Fruit fly (Drosophila melanogaster) whole organism, wandering third instar larva: ENCODE results near the gene Gfrl.

ENCODE experiments used
- Abd-B ChIP-seq: fragments of >200 bp; optimal IDR thresholded peaks from 2 replicates; lab custom pipeline; 2017; ENCODE audit warnings: missing biosample characterization, missing genetic modification characterization
- CG9705 ChIP-seq: fragments of 200-800 bp; sonication (Bioruptor generic); optimal IDR thresholded peaks from 2 replicates; lab custom pipeline; 2018; ENCODE audit warnings: missing biosample characterization, mild to moderate bottlenecking, missing genetic modification characterization
- CrebA ChIP-seq: fragments of 200-800 bp; sonication (Bioruptor generic); optimal IDR thresholded peaks from 2 replicates; lab custom pipeline; 2016; ENCODE audit warnings: missing biosample characterization, mild to moderate bottlenecking, missing genetic modification characterization, borderline replicate concordance
- Dfd ChIP-seq: fragments of >200 bp; optimal IDR thresholded peaks from 2 replicates; lab custom pipeline; 2017; ENCODE audit warnings: missing biosample characterization, missing genetic modification characterization
- GATAd ChIP-seq: sonication (Bioruptor generic); optimal IDR thresholded peaks from 2 replicates; lab custom pipeline; 2016; ENCODE audit warnings: missing biosample characterization, missing genetic modification characterization
- HLH106 ChIP-seq: fragments of 200-800 bp; optimal IDR thresholded peaks from 3 replicates; lab custom pipeline; 2019; ENCODE audit warnings: missing biosample characterization, mild to moderate bottlenecking, missing genetic modification characterization, moderate library complexity
- Hnf4 ChIP-seq: fragments of 200-800 bp; sonication (Bioruptor generic); optimal IDR thresholded peaks from 2 replicates; lab custom pipeline; 2016; ENCODE audit warnings: missing biosample characterization, mild to moderate bottlenecking, missing genetic modification characterization
- Hr78 ChIP-seq: fragments of >200 bp; optimal IDR thresholded peaks from 2 replicates; lab custom pipeline; 2017; ENCODE audit warnings: missing biosample characterization, missing genetic modification characterization
- Jra ChIP-seq: sonication (Bioruptor generic); optimal IDR thresholded peaks from 2 replicates; lab custom pipeline; 2016; ENCODE audit warnings: missing biosample characterization, missing genetic modification characterization
- Mio ChIP-seq: sonication (Bioruptor generic); optimal IDR thresholded peaks from 2 replicates; lab custom pipeline; 2016; ENCODE audit warnings: missing biosample characterization, missing genetic modification characterization
- Myc ChIP-seq: fragments of >200 bp; optimal IDR thresholded peaks from 2 replicates; lab custom pipeline; 2017
- N ChIP-seq: fragments of >200 bp; optimal IDR thresholded peaks from 2 replicates; lab custom pipeline; 2018; ENCODE audit warnings: missing biosample characterization, missing external identifiers, missing genetic modification characterization
- OdsH ChIP-seq: fragments of 200-800 bp; sonication (Bioruptor generic); optimal IDR thresholded peaks from 2 replicates; lab custom pipeline; 2016; ENCODE audit warnings: missing biosample characterization, mild to moderate bottlenecking, missing genetic modification characterization
- Rel ChIP-seq, 2 experiments: fragments of 200-800 bp; sonication (Bioruptor generic) in 1 of 2; optimal IDR thresholded peaks; 2 replicates in 1 of 2; 3 replicates in 1 of 2; lab custom pipeline; 2016 to 2019; ENCODE audit warnings: mild to moderate bottlenecking in 2 of 2, missing biosample characterization in 2 of 2, missing genetic modification characterization in 2 of 2, moderate library complexity in 1 of 2
- Sp1 ChIP-seq: fragments of 200-800 bp; sonication (Bioruptor generic); optimal IDR thresholded peaks from 3 replicates; lab custom pipeline; 2019; ENCODE audit warnings: missing biosample characterization, mild to moderate bottlenecking, missing genetic modification characterization, moderate library complexity
- Vsx2 ChIP-seq: fragments of 200-300, 225-300 bp; sonication (Bioruptor generic); optimal IDR thresholded peaks from 2 replicates; lab custom pipeline; 2018; ENCODE audit warnings: missing biosample characterization, missing genetic modification characterization; ENCODE audit not compliant: partially characterized antibody
- brk ChIP-seq: fragments of 200-800 bp; sonication (Bioruptor generic); optimal IDR thresholded peaks from 2 replicates; lab custom pipeline; 2016; ENCODE audit warnings: missing biosample characterization, mild to moderate bottlenecking, missing genetic modification characterization
- dl ChIP-seq, 2 experiments: fragments of 175-275, 200-275 bp in 1 of 2; fragments of 200-275 bp in 1 of 2; sonication (Bioruptor generic); optimal IDR thresholded peaks; lab custom pipeline; 2018; ENCODE audit warnings: mild to moderate bottlenecking in 2 of 2, missing biosample characterization in 2 of 2, missing genetic modification characterization in 2 of 2, moderate library complexity in 2 of 2; ENCODE audit not compliant: partially characterized antibody in 2 of 2, insufficient read depth in 1 of 2
- dmrt93B ChIP-seq: fragments of 200-800 bp; sonication (Bioruptor generic); optimal IDR thresholded peaks from 2 replicates; lab custom pipeline; 2018; ENCODE audit warnings: missing biosample characterization, mild to moderate bottlenecking, missing genetic modification characterization
- dsf ChIP-seq: sonication (Bioruptor generic); optimal IDR thresholded peaks from 2 replicates; lab custom pipeline; 2016; ENCODE audit warnings: missing biosample characterization, missing genetic modification characterization, borderline replicate concordance
- foxo ChIP-seq, 2 experiments: fragments of 200-800 bp; sonication (Bioruptor generic); optimal IDR thresholded peaks; 2 replicates in 1 of 2; 3 replicates in 1 of 2; lab custom pipeline; 2016 to 2017; ENCODE audit warnings: missing biosample characterization in 2 of 2, missing genetic modification characterization in 2 of 2
- fru ChIP-seq: fragments of 200-800 bp; sonication (Bioruptor generic); optimal IDR thresholded peaks from 3 replicates; lab custom pipeline; 2016; ENCODE audit warnings: missing biosample characterization, mild to moderate bottlenecking, missing genetic modification characterization
- jim ChIP-seq: fragments of 175-275, 200-325 bp; sonication (Bioruptor generic); optimal IDR thresholded peaks from 2 replicates; lab custom pipeline; 2016; ENCODE audit warnings: missing biosample characterization, mild to moderate bottlenecking, missing genetic modification characterization
- lola ChIP-seq: fragments of >200 bp; optimal IDR thresholded peaks from 2 replicates; lab custom pipeline; 2017; ENCODE audit warnings: missing biosample characterization, missing genetic modification characterization
- pan ChIP-seq: fragments of >200 bp; optimal IDR thresholded peaks from 2 replicates; lab custom pipeline; 2017
- psq ChIP-seq: fragments of 200-800 bp; sonication (Bioruptor generic); optimal IDR thresholded peaks from 3 replicates; lab custom pipeline; 2017; ENCODE audit warnings: missing biosample characterization, mild to moderate bottlenecking, missing genetic modification characterization, moderate library complexity
- rgr ChIP-seq: fragments of 200-800 bp; sonication (Bioruptor generic); optimal IDR thresholded peaks from 3 replicates; lab custom pipeline; 2016; ENCODE audit warnings: missing biosample characterization, mild to moderate bottlenecking, missing genetic modification characterization
- sv ChIP-seq: fragments of 200-800 bp; sonication (Bioruptor generic); optimal IDR thresholded peaks from 3 replicates; lab custom pipeline; 2016; ENCODE audit warnings: missing biosample characterization, missing genetic modification characterization
- woc ChIP-seq: sonication (Bioruptor generic); optimal IDR thresholded peaks from 2 replicates; lab custom pipeline; 2016; ENCODE audit warnings: missing biosample characterization, mild to moderate bottlenecking, missing genetic modification characterization

Gene Gfrl

DNA sequence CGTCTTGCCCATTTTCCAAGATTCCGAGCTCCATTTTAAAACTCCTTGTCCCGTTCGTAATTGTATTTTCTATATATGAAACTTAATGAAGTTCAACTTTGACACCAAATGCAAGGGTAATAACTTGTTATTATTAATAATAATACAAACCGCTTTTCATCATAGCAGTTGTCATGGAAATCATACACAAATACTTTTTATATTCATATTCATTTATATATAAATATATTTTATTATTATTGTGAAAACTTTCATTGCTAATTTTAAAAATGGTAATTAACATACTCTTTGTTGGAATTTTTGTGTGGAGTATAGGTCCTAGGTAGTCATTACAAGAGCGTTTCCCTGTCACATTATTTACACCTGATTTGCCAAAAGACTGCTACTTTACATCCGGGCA is 17.5 kb upstream of the Gfrl start, which contains the start of gene CG46441:
Gene CG46441 (minus strand): TSS at position 101 of the 400 bp plus-strand sequence.
- TF ChIP-seq rgr (GFP tag; lab: Kevin White, UChicago) (no peak), lola (GFP tag; lab: Kevin White, UChicago) (no peak), brk (GFP tag; lab: Kevin White, UChicago) (no peak), woc (GFP tag; lab: Kevin White, UChicago) (no peak), CrebA (GFP tag; lab: Kevin White, UChicago) (no peak), HLH106 (tag; lab: Kevin White, UChicago) (no peak), GATAd (GFP tag; lab: Kevin White, UChicago) (no peak), Vsx2 (GFP tag; lab: Kevin White, UChicago) (no peak), dsf (GFP tag; lab: Kevin White, UChicago) (no peak), Hnf4 (GFP tag; lab: Kevin White, UChicago) (no peak), foxo (GFP tag; optimal IDR thresholded peaks at IDR 0.05; lab: Kevin White, UChicago) (no peak), Hr78 (GFP tag; lab: Kevin White, UChicago) (no peak), Rel (GFP tag; optimal IDR thresholded peaks at IDR 0.05; lab: Kevin White, UChicago) (no peak), Rel (tag; optimal IDR thresholded peaks at IDR 0.05; lab: Kevin White, UChicago) (no peak), psq (no peak), fru (GFP tag; lab: Kevin White, UChicago) (no peak), Mio (GFP tag; lab: Kevin White, UChicago) (no peak), Sp1 (no peak), dmrt93B (no peak), OdsH (GFP tag; lab: Kevin White, UChicago) (no peak), jim (GFP tag; lab: Kevin White, UChicago) (no peak)

DNA sequence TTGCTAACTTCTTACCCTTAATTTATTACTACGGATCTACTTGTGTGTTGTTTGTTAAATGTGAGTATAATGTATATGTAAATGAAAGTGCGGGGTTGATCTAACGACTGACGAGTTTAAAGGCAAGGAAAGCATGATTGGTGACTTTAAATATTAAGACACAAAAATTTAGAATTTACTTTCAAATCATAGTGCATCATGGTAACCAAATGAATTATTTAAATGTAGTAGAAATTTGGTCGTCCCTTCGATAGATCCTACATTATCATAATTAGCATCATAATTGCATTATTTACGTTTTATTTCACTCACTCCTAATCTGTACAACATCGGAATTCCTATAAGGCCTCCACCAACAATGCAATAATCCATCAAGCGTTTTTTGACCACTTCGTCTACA is 16.9 kb upstream of the Gfrl start, which contains the start of gene Dic2:
Gene Dic2 (minus strand): TSS at position 101 of the 400 bp plus-strand sequence.
- TF ChIP-seq Sp1 (no peak), GATAd (GFP tag; lab: Kevin White, UChicago) (no peak)

- no peak for TF ChIP-seq sv (GFP tag; lab: Kevin White, UChicago)
- TF ChIP-seq woc (GFP tag; lab: Kevin White, UChicago), result no peak
- no peak for TF ChIP-seq Mio (GFP tag; lab: Kevin White, UChicago)
- TF ChIP-seq N (GFP tag; lab: Kevin White, UChicago), result no peak
Measured at dm6 chr3R:20472764-20473390, 11.5 kb downstream of the Gfrl start.

DNA sequence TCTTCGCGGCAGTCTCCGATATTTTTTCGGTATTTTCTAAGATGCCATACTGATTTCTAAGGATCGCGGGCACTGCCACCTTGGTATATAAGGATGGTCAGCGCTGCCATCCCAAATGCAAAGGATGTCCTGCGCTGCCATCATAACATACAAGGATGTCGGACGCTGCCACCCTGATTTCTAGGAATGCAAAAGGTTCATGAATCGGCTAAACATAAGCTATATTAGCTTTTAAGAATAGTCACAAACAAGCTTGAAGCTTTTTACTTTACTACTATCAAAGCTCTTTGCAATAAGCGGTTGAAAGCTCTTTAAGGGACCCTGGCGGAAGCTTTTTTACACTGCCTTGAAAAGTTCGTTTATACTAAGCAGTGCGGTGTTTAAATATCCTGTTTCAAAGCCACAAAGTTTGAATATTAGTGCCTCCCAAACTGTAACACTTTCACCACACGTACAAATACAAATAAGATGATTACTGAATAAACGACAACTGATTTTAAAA is 20.1 kb downstream of the Gfrl start:
- TF ChIP-seq Myc (lab: Kevin White, UChicago) (peak; percentile 69), CrebA (GFP tag; lab: Kevin White, UChicago) (no peak)

- TF ChIP-seq lola (GFP tag; lab: Kevin White, UChicago) (no peak), foxo (GFP tag; optimal IDR thresholded peaks at IDR 0.05; lab: Kevin White, UChicago) (no peak), Myc (lab: Kevin White, UChicago) (no peak), dl (GFP tag; optimal IDR thresholded peaks at IDR 0.05; lab: Kevin White, UChicago; ENCODE audit: insufficient read depth in 1 of 2, partially characterized antibody in 2 of 2) (no peak), Dfd (GFP tag; lab: Kevin White, UChicago) (no peak), CG9705 (GFP tag; lab: Kevin White, UChicago) (no peak), pan (no peak), Abd-B (GFP tag; lab: Kevin White, UChicago) (no peak), woc (GFP tag; lab: Kevin White, UChicago) (no peak), Hr78 (GFP tag; lab: Kevin White, UChicago) (no peak), fru (GFP tag; lab: Kevin White, UChicago) (no peak), dsf (GFP tag; lab: Kevin White, UChicago) (no peak), Jra (GFP tag; lab: Kevin White, UChicago) (no peak), Mio (GFP tag; lab: Kevin White, UChicago) (no peak), Sp1 (no peak), GATAd (GFP tag; lab: Kevin White, UChicago) (no peak)
- TF ChIP-seq, all 38 proteins: peak for 0
Measured at dm6 chr3R:20449487-20449886, 34.9 kb downstream of the Gfrl start.
